Worm (Caenorhabditis elegans) whole organism, L3 larva: ENCODE results near the gene scl-5.

Experiments used
- ceh-82 ChIP-seq: fragments of 150-350 bp; optimal IDR thresholded peaks from 2 replicates; lab custom pipeline; 2014; ENCODE audit warnings: missing biosample characterization, missing genetic modification characterization
- ceh-9 ChIP-seq: sonication (generic microtip); optimal IDR thresholded peaks from 2 replicates; lab custom pipeline; 2018; ENCODE audit warnings: missing biosample characterization, missing genetic modification characterization
- nhr-237 ChIP-seq: fragments of 150-350 bp; optimal IDR thresholded peaks from 2 replicates; lab custom pipeline; 2014; ENCODE audit warnings: missing biosample characterization, missing genetic modification characterization
- skn-1 ChIP-seq: fragments of 150-350 bp; optimal IDR thresholded peaks from 2 replicates; lab custom pipeline; 2014; ENCODE audit warnings: missing biosample characterization, missing genetic modification characterization
- tbx-2 ChIP-seq: sonication (generic microtip); optimal IDR thresholded peaks from 2 replicates; lab custom pipeline; 2016; ENCODE audit warnings: mild to moderate bottlenecking, missing genetic modification characterization, missing compliant biosample characterization
- unc-39 ChIP-seq: sonication (generic microtip); optimal IDR thresholded peaks from 4 replicates; lab custom pipeline; 2017; ENCODE audit warnings: missing biosample characterization, missing genetic modification characterization
- zag-1 ChIP-seq: fragments of 150-350 bp; optimal IDR thresholded peaks from 2 replicates; lab custom pipeline; 2014; ENCODE audit warnings: missing biosample characterization, missing genetic modification characterization

ce11 chrIV:13041486-13041885, 22.3 kb upstream of the scl-5 start:
- TF ChIP-seq zag-1 (tag; lab: Kevin White, UChicago) = no peak
- TF ChIP-seq skn-1 (tag; lab: Kevin White, UChicago) = no peak
- no peak for TF ChIP-seq ceh-82 (tag; lab: Kevin White, UChicago)
- TF ChIP-seq ceh-9 (tag; lab: Kevin White, UChicago) = no peak
- no peak for TF ChIP-seq unc-39 (tag; lab: Kevin White, UChicago)
- no peak for TF ChIP-seq tbx-2 (tag; lab: Kevin White, UChicago)
- no peak for TF ChIP-seq nhr-237 (tag; lab: Kevin White, UChicago)
